Fruit fly (Drosophila melanogaster): Measurements from ENCODE around the gene Tsp3A.

Tsp3A gene

dm6 chrX:2619651-2620050, at the start of gene Tsp3A, which contains the start of gene Seipin (continued):
- TF ChIP-seq CG2199 (GFP tag; IDR thresholded peaks at IDR 0.05) (0 out of 3 replicates have a peak, but pooled peaks have one; percentile 52), Rx (GFP tag; IDR thresholded peaks at IDR 0.05) (peak; percentile 88), Ptx1 (GFP tag; IDR thresholded peaks at IDR 0.05) (peak; percentile 87), CG8388 (GFP tag; optimal IDR thresholded peaks at IDR 0.05) (peak; percentile 59), CG14965 (GFP tag; optimal IDR thresholded peaks at IDR 0.05; ENCODE audit: borderline replicate concordance) (peak; percentile 33), CG9797 (GFP tag; optimal IDR thresholded peaks at IDR 0.05) (peak; percentile 10), pzg (GFP tag; optimal IDR thresholded peaks at IDR 0.05) (peak; percentile 48), CG32767 (GFP tag; IDR thresholded peaks at IDR 0.05) (peak; percentile 78), toy (GFP tag; IDR thresholded peaks at IDR 0.05) (peak; percentile 64; the same call in 1 of the 2 replicates), CG3407 (GFP tag; optimal IDR thresholded peaks at IDR 0.05) (peak; percentile 57), CG34422 (GFP tag; IDR thresholded peaks at IDR 0.05) (peak; percentile 94), Ets97D (GFP tag; optimal IDR thresholded peaks at IDR 0.05) (peak; percentile 58), Xbp1 (GFP tag; optimal IDR thresholded peaks at IDR 0.05) (peak; percentile 79), eyg (GFP tag; optimal IDR thresholded peaks at IDR 0.05) (peak; percentile 86), Bdp1 (GFP tag; optimal IDR thresholded peaks at IDR 0.05) (peak; percentile 47), pan (optimal IDR thresholded peaks at IDR 0.05) (no peak), pan (GFP tag; optimal IDR thresholded peaks at IDR 0.05 in 1 of 2, IDR thresholded peaks at IDR 0.05 in 1 of 2) (peak in 1 of 2 experiments; percentile 92), CG12155 (GFP tag; optimal IDR thresholded peaks at IDR 0.05) (peak; percentile 74), Adf1 (GFP tag; IDR thresholded peaks at IDR 0.05) (peak; percentile 68), CG3847 (GFP tag; IDR thresholded peaks at IDR 0.05) (peak; percentile 78), CG10462 (GFP tag; optimal IDR thresholded peaks at IDR 0.05) (peak; percentile 46), H2.0 (GFP tag; IDR thresholded peaks at IDR 0.05) (peak; percentile 86), schlank (tag; optimal IDR thresholded peaks at IDR 0.05) (peak; percentile 87), CG8089 (GFP tag; optimal IDR thresholded peaks at IDR 0.05) (peak; percentile 60), bigmax (GFP tag; optimal IDR thresholded peaks at IDR 0.05) (no peak), D19A (tag; optimal IDR thresholded peaks at IDR 0.05) (no peak), MBD-R2 (GFP tag; IDR thresholded peaks at IDR 0.05) (peak; percentile 94), cas (GFP tag; IDR thresholded peaks at IDR 0.05) (peak; percentile 81), croc (GFP tag; conservative IDR thresholded peaks at IDR 0.05) (peak; percentile 36; the same call in 2 of the 3 replicates), Atf3 (GFP tag; optimal IDR thresholded peaks at IDR 0.05) (peak; percentile 52), Sry-β (GFP tag; optimal IDR thresholded peaks at IDR 0.05) (no peak), scrt (GFP tag; optimal IDR thresholded peaks at IDR 0.05) (peak; percentile 92), CG12744 (GFP tag; optimal IDR thresholded peaks at IDR 0.05) (peak; percentile 72), CG15601 (tag; optimal IDR thresholded peaks at IDR 0.05) (no peak), GATAe (GFP tag; conservative IDR thresholded peaks at IDR 0.05) (peak; percentile 80), Dp (GFP tag; optimal IDR thresholded peaks at IDR 0.05) (peak; percentile 28), dati (GFP tag; IDR thresholded peaks at IDR 0.05) (peak; percentile 79), CG17829 (tag; optimal IDR thresholded peaks at IDR 0.05) (peak; percentile 81), CG2712 (tag; optimal IDR thresholded peaks at IDR 0.05) (peak; percentile 77), BEAF-32 (GFP tag; optimal IDR thresholded peaks at IDR 0.05) (peak; percentile 47), CG12071 (GFP tag; optimal IDR thresholded peaks at IDR 0.05) (peak; percentile 91), NfI (GFP tag; optimal IDR thresholded peaks at IDR 0.05) (peak; percentile 84), Spps (tag; optimal IDR thresholded peaks at IDR 0.05) (no peak), CG12236 (GFP tag; optimal IDR thresholded peaks at IDR 0.05) (peak; percentile 12), Blimp-1 (GFP tag; optimal IDR thresholded peaks at IDR 0.05) (peak; percentile 65), lbe (GFP tag; optimal IDR thresholded peaks at IDR 0.05) (no peak), CG31224 (GFP tag; IDR thresholded peaks at IDR 0.05) (peak; percentile 71), her (GFP tag; optimal IDR thresholded peaks at IDR 0.05) (peak; percentile 85), al (GFP tag; IDR thresholded peaks at IDR 0.05) (peak; percentile 80), CG13894 (tag; optimal IDR thresholded peaks at IDR 0.05) (peak; percentile 81), CG17328 (GFP tag; IDR thresholded peaks at IDR 0.05) (peak; percentile 83)
